Fruit fly (Drosophila melanogaster): ENCODE data around the gene PIG-F.

The PIG-F gene

dm6 chr3L:19612172-19612571 lies at the start of gene PIG-F, which contains the start of gene Lon (continued):
- peak; percentile 95 for TF ChIP-seq mirr (GFP tag; optimal IDR thresholded peaks at IDR 0.05)
- TF ChIP-seq CG12391 (tag; optimal IDR thresholded peaks at IDR 0.05): peak; percentile 99
- TF ChIP-seq CG17361 (GFP tag; IDR thresholded peaks at IDR 0.05): peak; percentile 100
- peak; percentile 95 for TF ChIP-seq CG6654 (GFP tag; optimal IDR thresholded peaks at IDR 0.05)
- TF ChIP-seq Vsx1 (GFP tag; optimal IDR thresholded peaks at IDR 0.05): peak; percentile 98
- TF ChIP-seq shn (GFP tag; optimal IDR thresholded peaks at IDR 0.05): peak; percentile 97
- TF ChIP-seq CG6272 (GFP tag; IDR thresholded peaks at IDR 0.05): peak; percentile 98
- peak; percentile 93 for TF ChIP-seq dati (GFP tag; IDR thresholded peaks at IDR 0.05)
- TF ChIP-seq CG11696 (GFP tag; IDR thresholded peaks at IDR 0.05): peak; percentile 93
- peak; percentile 100 for TF ChIP-seq tin (GFP tag; optimal IDR thresholded peaks at IDR 0.05)
- peak; percentile 97 for TF ChIP-seq ara (GFP tag; IDR thresholded peaks at IDR 0.05)
- TF ChIP-seq tap (tag; optimal IDR thresholded peaks at IDR 0.05): peak; percentile 97
- TF ChIP-seq CG3407 (GFP tag; optimal IDR thresholded peaks at IDR 0.05): peak; percentile 98
- TF ChIP-seq Xbp1 (GFP tag; optimal IDR thresholded peaks at IDR 0.05): peak; percentile 99
- TF ChIP-seq ro (GFP tag; IDR thresholded peaks at IDR 0.05): peak; percentile 97
- peak; percentile 99 for TF ChIP-seq Fer2 (tag; optimal IDR thresholded peaks at IDR 0.05)
- no peak; the same call in 2 of the 3 replicates for TF ChIP-seq Doc3 (GFP tag; IDR thresholded peaks at IDR 0.05; ENCODE audit: partially characterized antibody)
- TF ChIP-seq seq (GFP tag; IDR thresholded peaks at IDR 0.05): peak; percentile 99
- peak; percentile 99 for TF ChIP-seq CG18262 (tag; optimal IDR thresholded peaks at IDR 0.05)
- TF ChIP-seq sens-2 (GFP tag; IDR thresholded peaks at IDR 0.05): peak; percentile 95
- peak; percentile 97 for TF ChIP-seq Hand (GFP tag; optimal IDR thresholded peaks at IDR 0.05)
- TF ChIP-seq CG16863 (GFP tag; optimal IDR thresholded peaks at IDR 0.05): peak; percentile 98
- TF ChIP-seq CG11504 (tag; optimal IDR thresholded peaks at IDR 0.05): peak; percentile 98
- peak; percentile 98 for TF ChIP-seq CG8388 (GFP tag; optimal IDR thresholded peaks at IDR 0.05)
- peak; percentile 44; the same call in 1 of the 3 replicates for TF ChIP-seq CG6791 (GFP tag; IDR thresholded peaks at IDR 0.05; ENCODE audit: partially characterized antibody)
- TF ChIP-seq unc-4 (GFP tag; IDR thresholded peaks at IDR 0.05; ENCODE audit: partially characterized antibody): peak; percentile 51; the same call in 1 of the 2 replicates
- peak; percentile 99 for TF ChIP-seq Dek (tag; optimal IDR thresholded peaks at IDR 0.05)
- peak; percentile 59; the same call in 1 of the 2 replicates for TF ChIP-seq aop (GFP tag; IDR thresholded peaks at IDR 0.05)
- peak; percentile 100 for TF ChIP-seq CG15696 (tag; optimal IDR thresholded peaks at IDR 0.05)
- TF ChIP-seq abd-A (tag; optimal IDR thresholded peaks at IDR 0.05): no peak
- peak; percentile 99 for TF ChIP-seq CG18599 (GFP tag; optimal IDR thresholded peaks at IDR 0.05)
- peak; percentile 99 for TF ChIP-seq NfI (GFP tag; optimal IDR thresholded peaks at IDR 0.05)
- peak; percentile 98 for TF ChIP-seq pnt (GFP tag; optimal IDR thresholded peaks at IDR 0.05)
- TF ChIP-seq Deaf1 (tag; optimal IDR thresholded peaks at IDR 0.05): peak; percentile 88
- TF ChIP-seq gt (GFP tag; IDR thresholded peaks at IDR 0.05): peak; percentile 95
- TF ChIP-seq fd3F (GFP tag; optimal IDR thresholded peaks at IDR 0.05): peak; percentile 99
- TF ChIP-seq CG17612 (GFP tag; IDR thresholded peaks at IDR 0.05): peak; percentile 95
- peak; percentile 96 for TF ChIP-seq psq (GFP tag; optimal IDR thresholded peaks at IDR 0.05)
- peak; percentile 100 for TF ChIP-seq Med (GFP tag)
- no peak for TF ChIP-seq hth (optimal IDR thresholded peaks at IDR 0.05)
- peak; percentile 99 for TF ChIP-seq unpg (GFP tag; optimal IDR thresholded peaks at IDR 0.05)
- TF ChIP-seq sqz (GFP tag; optimal IDR thresholded peaks at IDR 0.05): peak; percentile 99
- peak; percentile 99 for TF ChIP-seq PHDP (tag; optimal IDR thresholded peaks at IDR 0.05)
- TF ChIP-seq CG9437 (GFP tag; optimal IDR thresholded peaks at IDR 0.05): peak; percentile 96
- TF ChIP-seq gfzf (GFP tag; optimal IDR thresholded peaks at IDR 0.05): peak; percentile 24
- peak; percentile 93 for TF ChIP-seq Nf-YA (GFP tag; IDR thresholded peaks at IDR 0.05)
- TF ChIP-seq trh (GFP tag; optimal IDR thresholded peaks at IDR 0.05): peak; percentile 98
- TF ChIP-seq CG4360 (GFP tag; IDR thresholded peaks at IDR 0.05): peak; percentile 81
- peak; percentile 98 to 99 for TF ChIP-seq chif (GFP tag; optimal IDR thresholded peaks at IDR 0.05)
- TF ChIP-seq Optix (GFP tag; IDR thresholded peaks at IDR 0.05): peak; percentile 98

Data from whole organism, embryonic.